Fruit fly (Drosophila melanogaster) whole organism: ENCODE data around the gene RpL36A.

Experiments used
- CG8478 ChIP-seq: fragments of >200 bp; optimal IDR thresholded peaks from 2 replicates; lab custom pipeline; 2018; ENCODE audit warnings: inconsistent platforms
- Dll ChIP-seq: fragments of >200 bp; optimal IDR thresholded peaks from 2 replicates; lab custom pipeline; 2017
- EcR ChIP-seq, 2 experiments: fragments of >200 bp; optimal IDR thresholded peaks; 2 replicates each; lab custom pipeline; 2017; ENCODE audit warnings: missing biosample characterization in 2 of 2, missing genetic modification characterization in 2 of 2, missing genetic modification reagents in 2 of 2
- pan ChIP-seq: fragments of >200 bp; optimal IDR thresholded peaks from 2 replicates; lab custom pipeline; 2017
- psq ChIP-seq: fragments of >200 bp; optimal IDR thresholded peaks from 2 replicates; lab custom pipeline; 2017
- usp ChIP-seq: fragments of >200 bp; optimal IDR thresholded peaks from 2 replicates; lab custom pipeline; 2017; ENCODE audit warnings: missing biosample characterization, missing genetic modification characterization, mixed read lengths

The RpL36A gene

dm6 chr2L:8031588-8031987, 11.1 kb downstream of the RpL36A start:
- TF ChIP-seq CG8478 (no peak), Dll (no peak), psq (lab: Kevin White, UChicago) (no peak), usp (GFP tag; lab: Kevin White, UChicago) (no peak), EcR (GFP tag; optimal IDR thresholded peaks at IDR 0.05; lab: Kevin White, UChicago) (no peak), pan (lab: Kevin White, UChicago) (no peak)

- TF ChIP-seq CG8478 (peak; percentile 77), EcR (GFP tag; optimal IDR thresholded peaks at IDR 0.05; lab: Kevin White, UChicago) (no peak)
These were observed 12.0 kb downstream of the RpL36A start, which contains the start of gene Cka for dm6 chr2L:8030693-8031210. Cka (plus strand) TSS chr2L:8030721.

dm6 chr2L:8030102-8030501, 12.6 kb downstream of the RpL36A start:
- no peak for TF ChIP-seq Dll
- no peak for TF ChIP-seq pan (lab: Kevin White, UChicago)
- TF ChIP-seq psq (lab: Kevin White, UChicago) = no peak
- no peak for TF ChIP-seq usp (GFP tag; lab: Kevin White, UChicago)
- no peak for TF ChIP-seq EcR (GFP tag; optimal IDR thresholded peaks at IDR 0.05; lab: Kevin White, UChicago)
- TF ChIP-seq CG8478 = no peak

dm6 chr2L:8029160-8029852, 13.4 kb downstream of the RpL36A start, which contains the start of gene baf:
baf (plus strand) TSS chr2L:8029462.
- TF ChIP-seq Dll (no peak), psq (lab: Kevin White, UChicago) (no peak), CG8478 (no peak), pan (lab: Kevin White, UChicago) (no peak), usp (GFP tag; lab: Kevin White, UChicago) (no peak), EcR (GFP tag; optimal IDR thresholded peaks at IDR 0.05; lab: Kevin White, UChicago) (no peak)

- TF ChIP-seq EcR (GFP tag; optimal IDR thresholded peaks at IDR 0.05; lab: Kevin White, UChicago) = no peak
- TF ChIP-seq CG8478 = no peak
- no peak for TF ChIP-seq psq (lab: Kevin White, UChicago)
- TF ChIP-seq Dll = no peak
- no peak for TF ChIP-seq pan (lab: Kevin White, UChicago)
- no peak for TF ChIP-seq usp (GFP tag; lab: Kevin White, UChicago)
These were observed 18.4 kb downstream of the RpL36A start for dm6 chr2L:8024325-8024724.

dm6 chr2L:8012551-8012950, 30.2 kb downstream of the RpL36A start:
- no peak for TF ChIP-seq pan (lab: Kevin White, UChicago)
- TF ChIP-seq EcR (GFP tag; optimal IDR thresholded peaks at IDR 0.05; lab: Kevin White, UChicago) = no peak
- no peak for TF ChIP-seq Dll
- TF ChIP-seq usp (GFP tag; lab: Kevin White, UChicago) = no peak

dm6 chr2L:8010602-8011455, 31.9 kb downstream of the RpL36A start, which contains the start of the genes Glyat and Tg:
Glyat (minus strand) TSS chr2L:8010652.
Tg (plus strand) TSS chr2L:8011405.
- TF ChIP-seq usp (GFP tag; lab: Kevin White, UChicago) = no peak

- TF ChIP-seq CG8478 (no peak), pan (lab: Kevin White, UChicago) (no peak), EcR (GFP tag; optimal IDR thresholded peaks at IDR 0.05; lab: Kevin White, UChicago) (no peak), usp (GFP tag; lab: Kevin White, UChicago) (no peak), Dll (no peak), psq (lab: Kevin White, UChicago) (no peak)
These were observed 33.2 kb downstream of the RpL36A start, which contains the start of gene CG12560 for dm6 chr2L:8009283-8010211. CG12560 (minus strand) TSS chr2L:8009477.

dm6 chr2L:8007160-8007876, 35.4 kb downstream of the RpL36A start, which contains the start of gene Spn28Dc:
Spn28Dc (minus strand) TSS chr2L:8007210.
- TF ChIP-seq pan (lab: Kevin White, UChicago) = no peak
- TF ChIP-seq psq (lab: Kevin White, UChicago) = no peak
- TF ChIP-seq CG8478 = no peak
- TF ChIP-seq Dll = no peak
- no peak for TF ChIP-seq EcR (GFP tag; optimal IDR thresholded peaks at IDR 0.05; lab: Kevin White, UChicago)
- TF ChIP-seq usp (GFP tag; lab: Kevin White, UChicago) = no peak

- TF ChIP-seq EcR (GFP tag; optimal IDR thresholded peaks at IDR 0.05; lab: Kevin White, UChicago) (no peak), Dll (no peak), psq (lab: Kevin White, UChicago) (no peak), usp (GFP tag; lab: Kevin White, UChicago) (no peak), pan (lab: Kevin White, UChicago) (no peak), CG8478 (no peak)
These were observed 36.7 kb downstream of the RpL36A start for dm6 chr2L:8006038-8006437.
